Worm (Caenorhabditis elegans) whole organism, late embryonic: ENCODE measurements around the gene T04C12.33.

Experiments
- C38D4.7 ChIP-seq: fragments of 200-800 bp; sonication (Bioruptor generic); optimal IDR thresholded peaks from 2 replicates; lab custom pipeline; 2018; ENCODE audit warnings: mild to moderate bottlenecking, missing genetic modification characterization, moderate library complexity, missing compliant biosample characterization
- K02D7.2 ChIP-seq: sonication (generic microtip); optimal IDR thresholded peaks from 2 replicates; lab custom pipeline; 2017; ENCODE audit warnings: mild to moderate bottlenecking, missing genetic modification characterization, missing compliant biosample characterization
- Y22D7AL.16 ChIP-seq: sonication (generic microtip); optimal IDR thresholded peaks from 2 replicates; lab custom pipeline; 2016; ENCODE audit warnings: missing genetic modification characterization, missing compliant biosample characterization
- ahr-1 ChIP-seq: sonication (generic microtip); optimal IDR thresholded peaks from 2 replicates; lab custom pipeline; 2016; ENCODE audit warnings: missing genetic modification characterization, missing compliant biosample characterization
- ceh-18 ChIP-seq: sonication (generic microtip); optimal IDR thresholded peaks from 2 replicates; lab custom pipeline; 2016; ENCODE audit warnings: missing genetic modification characterization, missing compliant biosample characterization
- ceh-19 ChIP-seq: fragments of 200-800 bp; sonication (Bioruptor generic); optimal IDR thresholded peaks from 2 replicates; lab custom pipeline; 2018; ENCODE audit warnings: mild to moderate bottlenecking, missing genetic modification characterization, missing compliant biosample characterization
- ceh-2 ChIP-seq: sonication (generic microtip); optimal IDR thresholded peaks from 2 replicates; lab custom pipeline; 2016; ENCODE audit warnings: missing genotype, missing genetic modification characterization, missing compliant biosample characterization
- ceh-24 ChIP-seq: sonication (generic microtip); optimal IDR thresholded peaks from 2 replicates; lab custom pipeline; 2016; ENCODE audit warnings: mild to moderate bottlenecking, missing genetic modification characterization, missing compliant biosample characterization
- ceh-31 ChIP-seq: sonication (generic microtip); optimal IDR thresholded peaks from 2 replicates; lab custom pipeline; 2016; ENCODE audit warnings: missing genetic modification characterization, missing compliant biosample characterization
- ceh-34 ChIP-seq: sonication (generic microtip); optimal IDR thresholded peaks from 2 replicates; lab custom pipeline; 2016; ENCODE audit warnings: mild to moderate bottlenecking, missing genetic modification characterization, missing compliant biosample characterization
- ceh-45 ChIP-seq: fragments of 200-800 bp; sonication (Bioruptor generic); IDR thresholded peaks from 2 replicates; pipeline ENCODE4 v1.3.6; 2022; ENCODE audit warnings: missing genetic modification reagents, missing genetic modification characterization, missing compliant biosample characterization
- ceh-48 ChIP-seq: sonication (generic microtip); optimal IDR thresholded peaks from 2 replicates; lab custom pipeline; 2016; ENCODE audit warnings: missing genetic modification characterization, inconsistent platforms, missing compliant biosample characterization
- dve-1 ChIP-seq: sonication (generic microtip); optimal IDR thresholded peaks from 2 replicates; lab custom pipeline; 2017; ENCODE audit warnings: antibody characterized with exemption, mild to moderate bottlenecking, missing genetic modification characterization, missing compliant biosample characterization
- elt-2 ChIP-seq: sonication (generic microtip); optimal IDR thresholded peaks from 2 replicates; lab custom pipeline; 2016; ENCODE audit warnings: missing genetic modification reagents, missing genetic modification characterization, missing compliant biosample characterization
- elt-4 ChIP-seq: sonication (generic microtip); optimal IDR thresholded peaks from 2 replicates; lab custom pipeline; 2016; ENCODE audit warnings: missing genetic modification characterization, missing compliant biosample characterization
- ets-4 ChIP-seq: sonication (generic microtip); optimal IDR thresholded peaks from 2 replicates; lab custom pipeline; 2016; ENCODE audit warnings: missing genetic modification characterization, missing compliant biosample characterization
- eyg-1 ChIP-seq: sonication (generic microtip); optimal IDR thresholded peaks from 2 replicates; lab custom pipeline; 2016; ENCODE audit warnings: missing genotype, missing genetic modification characterization, missing compliant biosample characterization
- fkh-10 ChIP-seq: fragments of 150-350 bp; optimal IDR thresholded peaks from 2 replicates; lab custom pipeline; 2014; ENCODE audit warnings: missing biosample characterization, missing genetic modification reagents, missing genetic modification characterization
- hlh-15 ChIP-seq: sonication (generic microtip); optimal IDR thresholded peaks from 2 replicates; lab custom pipeline; 2016; ENCODE audit warnings: missing genetic modification characterization, missing compliant biosample characterization
- hlh-6 ChIP-seq: sonication (generic microtip); optimal IDR thresholded peaks from 2 replicates; lab custom pipeline; 2016; ENCODE audit warnings: missing genotype, missing genetic modification characterization, missing compliant biosample characterization
- hlh-8 ChIP-seq: sonication (generic microtip); optimal IDR thresholded peaks from 2 replicates; lab custom pipeline; 2016; ENCODE audit warnings: missing genotype, missing genetic modification characterization, missing compliant biosample characterization
- lim-6 ChIP-seq: sonication (generic microtip); optimal IDR thresholded peaks from 2 replicates; lab custom pipeline; 2016; ENCODE audit warnings: missing genetic modification characterization, missing compliant biosample characterization
- madf-2 ChIP-seq: sonication (generic microtip); optimal IDR thresholded peaks from 2 replicates; lab custom pipeline; 2017; ENCODE audit warnings: missing genetic modification characterization, missing compliant biosample characterization
- nfya-1 ChIP-seq: sonication (generic microtip); optimal IDR thresholded peaks from 2 replicates; lab custom pipeline; 2017; ENCODE audit warnings: missing genetic modification characterization, mild to moderate bottlenecking, missing compliant biosample characterization, antibody characterized with exemption, moderate library complexity
- pha-2 ChIP-seq: sonication (generic microtip); optimal IDR thresholded peaks from 2 replicates; lab custom pipeline; 2017; ENCODE audit warnings: mild to moderate bottlenecking, missing genetic modification characterization, missing compliant biosample characterization
- pha-4 ChIP-seq: fragments of 150-350 bp; optimal IDR thresholded peaks from 2 replicates; lab custom pipeline; 2018; ENCODE audit warnings: missing biosample characterization, missing genetic modification reagents, missing genetic modification characterization
- pros-1 ChIP-seq: fragments of 150-350 bp; optimal IDR thresholded peaks from 2 replicates; lab custom pipeline; 2014; ENCODE audit warnings: missing biosample characterization, missing genetic modification reagents, missing genetic modification characterization
- ref-2 ChIP-seq: sonication (generic microtip); optimal IDR thresholded peaks from 2 replicates; lab custom pipeline; 2016; ENCODE audit warnings: missing genetic modification characterization, missing compliant biosample characterization
- rnt-1 ChIP-seq: sonication (generic microtip); optimal IDR thresholded peaks from 2 replicates; lab custom pipeline; 2016; ENCODE audit warnings: missing genetic modification characterization, missing compliant biosample characterization
- sdc-2 ChIP-seq: sonication (generic microtip); optimal IDR thresholded peaks from 2 replicates; lab custom pipeline; 2016; ENCODE audit warnings: missing genotype, missing genetic modification characterization, missing compliant biosample characterization
- sox-2 ChIP-seq: fragments of 200-800 bp; sonication (Bioruptor generic); IDR thresholded peaks from 2 replicates; pipeline ENCODE4 v1.3.6; 2022; ENCODE audit warnings: missing genetic modification reagents, missing genetic modification characterization, missing compliant biosample characterization
- sox-4 ChIP-seq: sonication (generic microtip); optimal IDR thresholded peaks from 2 replicates; lab custom pipeline; 2017; ENCODE audit warnings: mild to moderate bottlenecking, missing genetic modification characterization, inconsistent platforms, missing compliant biosample characterization
- unc-42 ChIP-seq: sonication (generic microtip); optimal IDR thresholded peaks from 2 replicates; lab custom pipeline; 2016; ENCODE audit warnings: missing genotype, missing genetic modification characterization, missing compliant biosample characterization
- unc-55 ChIP-seq: sonication (generic microtip); optimal IDR thresholded peaks from 2 replicates; lab custom pipeline; 2017; ENCODE audit warnings: missing biosample characterization, missing genetic modification reagents, missing genetic modification characterization
- unc-86 ChIP-seq: sonication (generic microtip); optimal IDR thresholded peaks from 2 replicates; lab custom pipeline; 2016; ENCODE audit warnings: missing genetic modification characterization, missing compliant biosample characterization
- ztf-16 ChIP-seq: sonication (generic microtip); optimal IDR thresholded peaks from 2 replicates; lab custom pipeline; 2017; ENCODE audit warnings: missing genetic modification characterization, missing compliant biosample characterization

T04C12.33 gene

DNA sequence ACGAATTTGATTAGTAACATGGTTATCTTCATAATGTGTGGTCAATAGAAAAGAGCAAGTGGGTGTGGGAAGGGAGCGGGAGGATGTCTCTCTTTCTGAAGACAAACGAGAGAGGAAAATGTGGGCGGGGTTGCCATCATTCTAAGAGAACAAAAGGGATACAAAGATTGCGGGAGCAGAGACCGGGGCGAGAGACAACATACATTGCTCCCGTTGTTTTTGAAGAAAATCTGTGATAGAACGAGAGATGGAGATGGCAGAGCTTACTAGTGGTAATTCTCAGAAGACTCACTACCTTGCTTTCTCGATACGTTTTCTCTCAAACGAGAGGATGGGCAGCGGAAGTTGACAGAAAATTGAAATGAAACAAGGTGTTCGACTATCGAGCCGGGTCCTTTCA, 21.3 kb downstream of the T04C12.33 start:
- peak; percentile 2 for TF ChIP-seq unc-55
- TF ChIP-seq ceh-18 (tag; lab: Kevin White, UChicago): peak; percentile 4
- TF ChIP-seq pha-4 (tag; lab: Kevin White, UChicago): no peak
- TF ChIP-seq, all 69 proteins: peak for 2

DNA sequence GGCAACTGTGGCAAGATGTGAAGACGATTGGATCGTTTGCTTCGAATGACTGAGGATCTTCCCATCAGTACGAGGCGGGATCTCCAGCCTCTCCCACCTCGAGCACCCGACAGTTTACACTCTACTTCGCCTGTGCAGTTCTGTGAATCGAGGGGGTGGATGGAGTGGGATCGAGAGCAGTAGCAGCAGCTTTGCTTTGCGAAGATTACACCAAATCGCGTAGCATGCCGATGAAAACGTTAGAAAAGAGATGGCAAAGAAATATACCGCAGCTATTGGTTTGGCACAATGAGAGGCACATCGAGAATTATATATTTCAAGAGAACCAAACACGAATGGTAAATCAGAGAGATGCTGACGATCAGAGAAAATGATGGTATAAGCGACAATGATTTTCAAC, 22.4 kb downstream of the T04C12.33 start, which contains the start of gene act-3:
TSS of gene act-3 (minus strand) at position 51 of the 400 bp plus-strand sequence.
- no peak for TF ChIP-seq ztf-16 (tag; lab: Kevin White, UChicago)
- TF ChIP-seq ceh-48 (tag; lab: Kevin White, UChicago): no peak
- TF ChIP-seq rnt-1 (tag; lab: Kevin White, UChicago): peak; percentile 67
- peak; percentile 53 for TF ChIP-seq nfya-1 (tag; lab: Kevin White, UChicago)
- no peak for TF ChIP-seq madf-2
- no peak for TF ChIP-seq ceh-24
- peak; percentile 27 for TF ChIP-seq unc-55
- TF ChIP-seq ets-4: no peak
- peak; percentile 92 for TF ChIP-seq ceh-18 (tag; lab: Kevin White, UChicago)

DNA sequence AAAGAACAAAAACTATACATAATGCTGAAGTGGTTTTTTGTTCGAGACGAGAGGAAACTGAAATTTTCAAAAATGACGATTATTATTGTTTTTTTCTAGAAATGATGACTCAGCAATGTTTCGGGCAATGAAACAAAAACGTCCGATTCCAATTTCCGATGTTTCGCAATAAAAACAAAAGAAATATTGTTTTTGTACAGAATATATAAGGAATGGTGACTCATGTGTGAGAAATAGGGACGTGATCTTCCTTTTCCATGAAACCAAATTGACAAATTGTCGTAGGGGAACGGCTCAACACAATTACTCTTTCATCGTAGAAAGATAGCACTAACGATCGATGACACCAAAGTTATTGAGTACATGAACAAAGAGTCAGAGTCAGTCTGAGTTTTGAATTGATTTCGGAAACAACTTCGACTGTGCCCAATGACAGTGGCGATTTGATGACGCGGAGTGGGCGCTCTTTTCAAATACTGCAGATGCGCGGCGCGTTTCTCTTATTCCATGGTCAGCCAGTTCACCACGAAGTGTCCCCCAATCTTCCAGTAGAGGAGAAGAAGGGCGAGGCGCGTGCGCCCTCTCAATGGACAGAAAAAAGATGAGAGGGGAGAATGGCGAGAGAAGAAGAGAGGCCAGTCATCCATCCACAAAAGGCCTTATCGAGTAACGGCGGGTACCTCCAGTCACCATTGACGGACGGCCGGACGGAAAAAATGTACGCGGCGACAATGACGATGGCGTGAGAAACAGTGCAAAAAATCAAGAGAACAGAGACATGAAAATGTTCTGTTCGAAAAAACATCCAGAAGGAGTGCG, 23.4 kb downstream of the T04C12.33 start:
- TF ChIP-seq ceh-48 (tag; lab: Kevin White, UChicago): no peak
- no peak for TF ChIP-seq pha-2
- no peak for TF ChIP-seq ceh-34
- no peak for TF ChIP-seq ceh-45
- peak; percentile 13 for TF ChIP-seq ceh-18 (tag; lab: Kevin White, UChicago)
- TF ChIP-seq ref-2: peak; percentile 14
- TF ChIP-seq madf-2: no peak
- no peak for TF ChIP-seq dve-1
- no peak for TF ChIP-seq pros-1 (tag; lab: Kevin White, UChicago)
- peak; percentile 32 for TF ChIP-seq hlh-6 (tag; lab: Kevin White, UChicago)
- TF ChIP-seq lim-6: no peak
- TF ChIP-seq sox-2: no peak
- no peak for TF ChIP-seq hlh-8 (tag; lab: Kevin White, UChicago)
- TF ChIP-seq nfya-1 (tag; lab: Kevin White, UChicago): peak; percentile 23
- TF ChIP-seq unc-55: no peak
- TF ChIP-seq ceh-19 (GFP tag; lab: Kevin White, UChicago): no peak
- peak; percentile 31 for TF ChIP-seq ceh-31 (tag; lab: Kevin White, UChicago)
- TF ChIP-seq ahr-1: no peak
- TF ChIP-seq unc-86 (tag; lab: Kevin White, UChicago): no peak
- TF ChIP-seq sdc-2: peak; percentile 26
- TF ChIP-seq ceh-2 (tag; lab: Kevin White, UChicago): no peak
- no peak for TF ChIP-seq C38D4.7 (GFP tag; lab: Kevin White, UChicago)
- peak; percentile 25 for TF ChIP-seq unc-42 (tag; lab: Kevin White, UChicago)
- TF ChIP-seq elt-4: peak; percentile 54
- no peak for TF ChIP-seq Y22D7AL.16 (tag; lab: Kevin White, UChicago)
- no peak for TF ChIP-seq sox-4 (tag; lab: Kevin White, UChicago)

DNA sequence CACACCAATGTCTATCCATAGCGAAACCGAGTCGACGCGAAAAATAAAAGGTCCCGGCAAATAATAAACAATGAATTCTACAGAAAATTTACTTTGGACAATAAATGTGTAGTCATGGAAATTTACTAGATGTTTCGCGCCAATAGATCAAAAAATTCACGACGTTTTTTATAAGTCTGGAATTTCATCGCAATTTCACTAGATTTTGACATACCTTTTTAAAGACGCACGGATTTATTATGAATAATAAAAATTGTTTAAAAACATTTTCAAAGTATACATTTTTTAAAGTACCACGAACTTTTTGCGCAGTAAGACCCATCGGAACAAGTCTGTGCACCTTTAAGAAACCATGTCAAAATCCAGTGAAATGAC, 24.0 kb downstream of the T04C12.33 start:
- TF ChIP-seq elt-2 (tag; lab: Kevin White, UChicago): no peak
- TF ChIP-seq nfya-1 (tag; lab: Kevin White, UChicago): no peak
- no peak for TF ChIP-seq K02D7.2 (tag; lab: Kevin White, UChicago)
- TF ChIP-seq hlh-8 (tag; lab: Kevin White, UChicago): no peak
- TF ChIP-seq eyg-1: no peak
- no peak for TF ChIP-seq unc-42 (tag; lab: Kevin White, UChicago)
- no peak for TF ChIP-seq sox-2
- TF ChIP-seq hlh-15: no peak
- TF ChIP-seq fkh-10 (GFP tag; lab: Kevin White, UChicago): no peak
- TF ChIP-seq dve-1: no peak
- TF ChIP-seq unc-86 (tag; lab: Kevin White, UChicago): no peak
- TF ChIP-seq pha-2: no peak
